Worm (Caenorhabditis elegans) whole organism, L1 larva: Measurements from ENCODE around the gene F59B1.6.
"Not testable (repeated sequence)": the region's sequence is repeated elsewhere in the genome, so short reads cannot be mapped to it uniquely, and the experiment has no call there.

Source experiments
- C04F5.9 ChIP-seq: sonication (generic microtip); optimal IDR thresholded peaks from 2 replicates; lab custom pipeline; 2016; ENCODE audit warnings: missing genetic modification characterization, missing compliant biosample characterization
- C16A3.4 ChIP-seq: fragments of 150-350 bp; optimal IDR thresholded peaks from 2 replicates; lab custom pipeline; 2014; ENCODE audit warnings: missing biosample characterization, missing genetic modification characterization
- blmp-1 ChIP-seq: fragments of 150-350 bp; optimal IDR thresholded peaks from 2 replicates; lab custom pipeline; 2014; ENCODE audit warnings: missing biosample characterization, missing genetic modification characterization
- ceh-82 ChIP-seq, 3 experiments: fragments of 150-350 bp in 1 of 3; sonication (generic microtip) in 2 of 3; optimal IDR thresholded peaks; 2 replicates each; lab custom pipeline; 2014 to 2017; ENCODE audit warnings: missing biosample characterization in 3 of 3, missing genetic modification characterization in 3 of 3
- ceh-90 ChIP-seq: sonication (generic microtip); optimal IDR thresholded peaks from 2 replicates; lab custom pipeline; 2016; ENCODE audit warnings: missing genetic modification characterization, missing compliant biosample characterization
- dpl-1 ChIP-seq, 3 experiments: fragments of 150-350 bp in 2 of 3; sonication (generic microtip) in 1 of 3; optimal IDR thresholded peaks; 2 replicates each; lab custom pipeline; 2014 to 2017; ENCODE audit warnings: missing biosample characterization in 3 of 3, missing genetic modification characterization in 3 of 3, missing genetic modification reagents in 3 of 3
- efl-1 ChIP-seq, 4 experiments: fragments of 150-350 bp; optimal IDR thresholded peaks in 3 of 4; peaks in 1 of 4; 1 replicate in 1 of 4; 2 replicates in 3 of 4; lab custom pipeline; 2014; ENCODE audit warnings: missing biosample characterization in 2 of 4, missing genetic modification characterization in 2 of 4, missing genetic modification reagents in 2 of 4
- egl-13 ChIP-seq: sonication (generic microtip); optimal IDR thresholded peaks from 2 replicates; lab custom pipeline; 2016; ENCODE audit warnings: missing genotype, missing genetic modification reagents, missing genetic modification characterization, missing compliant biosample characterization
- elt-2 ChIP-seq: sonication (generic microtip); optimal IDR thresholded peaks from 2 replicates; lab custom pipeline; 2016; ENCODE audit warnings: missing genetic modification characterization, mild to moderate bottlenecking, inconsistent platforms, missing compliant biosample characterization, missing genetic modification reagents
- elt-3 ChIP-seq, 6 experiments: fragments of 150-350 bp in 1 of 6; sonication (generic microtip); optimal IDR thresholded peaks; 2 replicates each; lab custom pipeline; 2017 to 2018; ENCODE audit warnings: missing biosample characterization in 6 of 6, missing genetic modification characterization in 6 of 6, inconsistent platforms in 1 of 6
- fkh-4 ChIP-seq: sonication (generic microtip); optimal IDR thresholded peaks from 2 replicates; lab custom pipeline; 2016; ENCODE audit warnings: missing compliant biosample characterization, missing genetic modification characterization, borderline replicate concordance
- hlh-17 ChIP-seq: fragments of 200-800 bp; sonication (Bioruptor generic); optimal IDR thresholded peaks from 2 replicates; lab custom pipeline; 2018; ENCODE audit warnings: missing genetic modification characterization, mild to moderate bottlenecking, missing compliant biosample characterization, moderate library complexity, borderline replicate concordance
- irx-1 ChIP-seq: sonication (generic microtip); optimal IDR thresholded peaks from 2 replicates; lab custom pipeline; 2016; ENCODE audit warnings: missing genetic modification characterization, missing compliant biosample characterization
- lin-35 ChIP-seq, 2 experiments: fragments of 150-350 bp; optimal IDR thresholded peaks; 2 replicates each; lab custom pipeline; 2014; ENCODE audit warnings: missing biosample characterization in 2 of 2, missing genetic modification characterization in 2 of 2, missing genetic modification reagents in 2 of 2
- lin-39 ChIP-seq: fragments of 150-350 bp; optimal IDR thresholded peaks from 2 replicates; lab custom pipeline; 2014; ENCODE audit warnings: missing biosample characterization, missing genetic modification reagents, missing genetic modification characterization
- lsy-2 ChIP-seq, 2 experiments: fragments of 150-350 bp; optimal IDR thresholded peaks; 2 replicates each; lab custom pipeline; 2014; ENCODE audit warnings: missing biosample characterization in 2 of 2, missing genetic modification characterization in 2 of 2
- mdl-1 ChIP-seq, 2 experiments: fragments of 150-350 bp; optimal IDR thresholded peaks; 2 replicates each; lab custom pipeline; 2014 to 2017; ENCODE audit warnings: missing biosample characterization in 2 of 2, missing genetic modification characterization in 2 of 2, inconsistent platforms in 1 of 2
- nhr-20 ChIP-seq: sonication (generic microtip); optimal IDR thresholded peaks from 2 replicates; lab custom pipeline; 2016; ENCODE audit warnings: mild to moderate bottlenecking, missing genetic modification characterization, missing compliant biosample characterization
- nhr-47 ChIP-seq: sonication (generic microtip); optimal IDR thresholded peaks from 2 replicates; lab custom pipeline; 2016; ENCODE audit warnings: mild to moderate bottlenecking, missing genetic modification characterization, moderate library complexity, missing compliant biosample characterization
- nhr-71 ChIP-seq: sonication (generic microtip); optimal IDR thresholded peaks from 2 replicates; lab custom pipeline; 2016; ENCODE audit warnings: mild to moderate bottlenecking, missing genetic modification characterization, moderate library complexity, missing compliant biosample characterization
- nhr-76 ChIP-seq: sonication (generic microtip); optimal IDR thresholded peaks from 2 replicates; lab custom pipeline; 2017; ENCODE audit warnings: missing biosample characterization, missing genetic modification characterization
- nhr-85 ChIP-seq: sonication (generic microtip); peaks from one replicate; lab custom pipeline; 2016; ENCODE audit warnings: missing genetic modification characterization, inconsistent platforms, missing compliant biosample characterization
- nhr-90 ChIP-seq: sonication (generic microtip); optimal IDR thresholded peaks from 2 replicates; lab custom pipeline; 2016; ENCODE audit warnings: mild to moderate bottlenecking, missing genetic modification characterization, missing compliant biosample characterization; ENCODE audit not compliant: poor library complexity
- pag-3 ChIP-seq: sonication (generic microtip); optimal IDR thresholded peaks from 2 replicates; lab custom pipeline; 2017; ENCODE audit warnings: missing genetic modification characterization, mild to moderate bottlenecking, missing compliant biosample characterization, antibody characterized with exemption, borderline replicate concordance; ENCODE audit not compliant: insufficient read depth
- pax-3 ChIP-seq: fragments of 200-800 bp; sonication (Bioruptor generic); optimal IDR thresholded peaks from 2 replicates; lab custom pipeline; 2018; ENCODE audit warnings: mild to moderate bottlenecking, missing genetic modification characterization, moderate library complexity, missing compliant biosample characterization
- rnt-1 ChIP-seq: sonication (generic microtip); optimal IDR thresholded peaks from 2 replicates; lab custom pipeline; 2016; ENCODE audit warnings: mild to moderate bottlenecking, missing genetic modification characterization, moderate library complexity, missing compliant biosample characterization
- sox-4 ChIP-seq: sonication (generic microtip); optimal IDR thresholded peaks from 2 replicates; lab custom pipeline; 2016; ENCODE audit warnings: missing genetic modification characterization, missing compliant biosample characterization
- sup-37 ChIP-seq: fragments of 200-800 bp; sonication (Bioruptor generic); optimal IDR thresholded peaks from 2 replicates; lab custom pipeline; 2018; ENCODE audit warnings: mild to moderate bottlenecking, missing genetic modification characterization, missing compliant biosample characterization
- tbx-2 ChIP-seq: sonication (generic microtip); optimal IDR thresholded peaks from 2 replicates; lab custom pipeline; 2016; ENCODE audit warnings: missing genetic modification characterization, missing compliant biosample characterization
- tlp-1 ChIP-seq: fragments of 150-350 bp; optimal IDR thresholded peaks from 2 replicates; lab custom pipeline; 2014; ENCODE audit warnings: missing biosample characterization, missing genetic modification characterization
- unc-130 ChIP-seq: fragments of 150-350 bp; optimal IDR thresholded peaks from 2 replicates; lab custom pipeline; 2017; ENCODE audit warnings: missing biosample characterization, missing genetic modification characterization, inconsistent platforms
- unc-62 ChIP-seq: fragments of 150-350 bp; optimal IDR thresholded peaks from 2 replicates; lab custom pipeline; 2014; ENCODE audit warnings: missing biosample characterization, missing genetic modification reagents, missing genetic modification characterization
- unc-86 ChIP-seq: sonication (generic microtip); optimal IDR thresholded peaks from 2 replicates; lab custom pipeline; 2016; ENCODE audit warnings: missing genetic modification characterization, missing compliant biosample characterization
- unc-98 ChIP-seq: fragments of 200-800 bp; sonication (Bioruptor generic); IDR thresholded peaks from 2 replicates; pipeline ENCODE4 v1.3.6; 2022; ENCODE audit warnings: missing genetic modification characterization, missing compliant biosample characterization
- xbp-1 ChIP-seq: sonication (generic microtip); optimal IDR thresholded peaks from 2 replicates; lab custom pipeline; 2016; ENCODE audit warnings: missing genetic modification characterization, missing compliant biosample characterization
- zip-4 ChIP-seq: fragments of 200-800 bp; sonication (Bioruptor generic); optimal IDR thresholded peaks from 2 replicates; lab custom pipeline; 2018; ENCODE audit warnings: mild to moderate bottlenecking, missing genetic modification characterization, moderate library complexity, missing compliant biosample characterization
- ztf-11 ChIP-seq, 2 experiments: sonication (generic microtip); optimal IDR thresholded peaks; 2 replicates each; lab custom pipeline; 2016 to 2017; ENCODE audit warnings: missing genetic modification characterization in 2 of 2, missing biosample characterization in 1 of 2, missing compliant biosample characterization in 1 of 2
- ztf-4 ChIP-seq: fragments of 150-350 bp; optimal IDR thresholded peaks from 2 replicates; lab custom pipeline; 2014; ENCODE audit warnings: missing biosample characterization, missing genetic modification characterization

F59B1.6 gene

ce11 chrV:3633041-3633440 is 1.6 kb upstream of the F59B1.6 start, which contains the start of gene F59B1.2:
Gene F59B1.2 (plus strand): TSS chrV:3633341.
- TF ChIP-seq elt-3 (tag; optimal IDR thresholded peaks at IDR 0.05; lab: Kevin White, UChicago) (no peak), unc-98 (GFP tag; lab: Robert Waterston, UW) (no peak), dpl-1 (GFP tag; optimal IDR thresholded peaks at IDR 0.05; lab: Kevin White, UChicago) (no peak)

- TF ChIP-seq pax-3 (tag; lab: Kevin White, UChicago): no peak
- TF ChIP-seq unc-130 (tag; lab: Kevin White, UChicago): no peak
- no peak for TF ChIP-seq C16A3.4 (tag; lab: Kevin White, UChicago)
- TF ChIP-seq ztf-11 (tag; optimal IDR thresholded peaks at IDR 0.05; lab: Kevin White, UChicago): no peak
- no peak for TF ChIP-seq egl-13
- TF ChIP-seq zip-4 (GFP tag; lab: Kevin White, UChicago): no peak
- TF ChIP-seq lin-35 (GFP tag; optimal IDR thresholded peaks at IDR 0.05; lab: Kevin White, UChicago): peak in 1 of 2 experiments; percentile 40
- TF ChIP-seq nhr-47: no peak
- TF ChIP-seq elt-2 (tag; lab: Kevin White, UChicago): peak; percentile 84
- peak; percentile 37 for TF ChIP-seq nhr-90 (tag; lab: Kevin White, UChicago)
- TF ChIP-seq nhr-71: peak; percentile 30
- TF ChIP-seq C04F5.9 (tag; lab: Kevin White, UChicago): no peak
- TF ChIP-seq tlp-1 (tag; lab: Kevin White, UChicago): no peak
- TF ChIP-seq unc-86 (tag; lab: Kevin White, UChicago): no peak
- peak in 1 of 2 experiments; percentile 13 for TF ChIP-seq mdl-1 (tag; optimal IDR thresholded peaks at IDR 0.05; lab: Kevin White, UChicago)
- TF ChIP-seq sox-4 (tag; lab: Kevin White, UChicago): no peak
Observed at ce11 chrV:3632249-3633030, 949 bp upstream of the F59B1.6 start.

ce11 chrV:3626944-3627343 is 4.5 kb downstream of the F59B1.6 start, which contains the start of gene F59B1.4:
Gene F59B1.4 (minus strand): TSS chrV:3627044.
- TF ChIP-seq ceh-82 (tag; optimal IDR thresholded peaks at IDR 0.05; lab: Kevin White, UChicago): no peak
- no peak for TF ChIP-seq nhr-76 (tag; lab: Kevin White, UChicago)
- TF ChIP-seq ceh-90 (tag; lab: Kevin White, UChicago): no peak

ce11 chrV:3620608-3621007 is 10.9 kb downstream of the F59B1.6 start, which contains the start of gene srx-93:
Gene srx-93 (minus strand): TSS chrV:3620708.
- not testable (repeated sequence) for TF ChIP-seq tbx-2 (tag; lab: Kevin White, UChicago); elt-3 (tag; optimal IDR thresholded peaks at IDR 0.05; lab: Kevin White, UChicago); irx-1 (tag; lab: Kevin White, UChicago)

ce11 chrV:3616844-3617243 is 14.6 kb downstream of the F59B1.6 start:
- TF ChIP-seq sup-37 (GFP tag; lab: Kevin White, UChicago) (no peak), hlh-17 (no peak), nhr-20 (tag; lab: Kevin White, UChicago) (peak; percentile 64), nhr-76 (tag; lab: Kevin White, UChicago) (no peak), rnt-1 (tag; lab: Kevin White, UChicago) (no peak), ztf-4 (tag; lab: Kevin White, UChicago) (no peak), pag-3 (tag; lab: Kevin White, UChicago) (no peak), lin-39 (tag; lab: Kevin White, UChicago) (no peak), blmp-1 (tag; lab: Kevin White, UChicago) (peak; percentile 69), mdl-1 (tag; optimal IDR thresholded peaks at IDR 0.05; lab: Kevin White, UChicago) (peak in 1 of 2 experiments; percentile 58), efl-1 (optimal IDR thresholded peaks at IDR 0.05; lab: Kevin White, UChicago) (no peak), efl-1 (GFP tag; optimal IDR thresholded peaks at IDR 0.05 in 1 of 2; lab: Kevin White, UChicago) (peak in 1 of 2 experiments; percentile 22), nhr-71 (no peak), nhr-85 (tag; lab: Kevin White, UChicago) (no peak), lsy-2 (tag; optimal IDR thresholded peaks at IDR 0.05; lab: Kevin White, UChicago) (peak in 1 of 2 experiments; percentile 30), elt-3 (tag; optimal IDR thresholded peaks at IDR 0.05; lab: Kevin White, UChicago) (peak in 4 of 6 experiments; percentile 47 to 99 (median 65)), unc-130 (tag; lab: Kevin White, UChicago) (peak; percentile 46), xbp-1 (no peak), unc-62 (GFP tag; lab: Kevin White, UChicago) (no peak), fkh-4 (tag; lab: Kevin White, UChicago) (no peak), dpl-1 (GFP tag; optimal IDR thresholded peaks at IDR 0.05; lab: Kevin White, UChicago) (no peak)
